Worm (Caenorhabditis elegans): ENCODE measurements around the gene znfx-1.

DNA sequence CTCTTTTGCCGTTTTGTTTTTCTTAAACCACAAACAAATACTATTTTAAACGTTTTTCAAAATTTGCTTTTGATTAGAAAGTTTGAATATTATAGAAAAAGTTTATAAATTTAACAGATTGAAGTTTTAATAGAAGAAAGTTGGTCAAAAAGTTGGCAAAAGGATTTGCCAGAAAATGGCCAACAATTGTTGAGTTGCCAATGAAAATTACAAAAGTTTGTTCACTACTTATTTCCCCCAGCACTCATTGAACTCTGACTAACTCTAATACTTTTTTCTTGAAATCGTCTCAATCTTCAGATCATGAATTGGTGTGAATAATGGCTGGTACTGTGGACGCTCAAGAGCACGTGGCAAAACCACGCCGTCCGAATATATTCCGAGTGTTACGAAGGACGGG is 3.4 kb upstream of the znfx-1 start, which contains the start of gene ZK1067.4:
- TF ChIP-seq ama-1 (optimal IDR thresholded peaks at IDR 0.05) (no peak), B0310.2 (tag; optimal IDR thresholded peaks at IDR 0.05) (no peak)

All from whole organism, early embryonic.